Fruit fly (Drosophila melanogaster) whole organism, embryonic: ENCODE data around the gene Cyt-c1.

ENCODE experiments used
- Bdp1 ChIP-seq: fragments of 200-800 bp; sonication (Bioruptor generic); optimal IDR thresholded peaks from 3 replicates; lab custom pipeline; 2016; ENCODE audit warnings: missing biosample characterization, missing genetic modification characterization
- CG10431 ChIP-seq: fragments of 200-800 bp; sonication (Bioruptor generic); optimal IDR thresholded peaks from 3 replicates; lab custom pipeline; 2018; ENCODE audit warnings: missing biosample characterization, mild to moderate bottlenecking, missing genetic modification characterization
- CG12155 ChIP-seq: fragments of 200-800 bp; sonication (Bioruptor generic); optimal IDR thresholded peaks from 3 replicates; lab custom pipeline; 2016; ENCODE audit warnings: missing biosample characterization, missing genetic modification characterization
- CG12659 ChIP-seq: fragments of 200-800 bp; sonication (Bioruptor generic); optimal IDR thresholded peaks from 3 replicates; lab custom pipeline; 2017; ENCODE audit warnings: mild to moderate bottlenecking, missing biosample characterization, missing genetic modification reagents, missing genetic modification characterization
- CG16813 ChIP-seq: fragments of 200-800 bp; sonication (Bioruptor generic); IDR thresholded peaks from 3 replicates; pipeline ENCODE4 v1.3.6; 2022; ENCODE audit warnings: missing biosample characterization, missing genetic modification characterization; ENCODE audit not compliant: partially characterized antibody
- CG17361 ChIP-seq: fragments of 200-800 bp; sonication (Bioruptor generic); IDR thresholded peaks from 3 replicates; pipeline ENCODE4 v1.3.6; 2022; ENCODE audit warnings: missing biosample characterization, missing genetic modification characterization
- CG32532 ChIP-seq: fragments of 200-800 bp; sonication (Bioruptor generic); IDR thresholded peaks from 2 replicates; pipeline ENCODE4 v1.3.6; 2022; ENCODE audit warnings: missing biosample characterization, missing genetic modification characterization
- CG34422 ChIP-seq: fragments of 200-800 bp; sonication (Bioruptor generic); IDR thresholded peaks from 3 replicates; pipeline ENCODE4 v1.3.6; 2022; ENCODE audit warnings: missing biosample characterization, missing genetic modification characterization
- CG3726 ChIP-seq: fragments of 200-800 bp; sonication (Bioruptor generic); IDR thresholded peaks from 3 replicates; pipeline ENCODE4, ENCODE4 v1.3.6; 2022; ENCODE audit warnings: missing biosample characterization, missing genetic modification characterization
- CG3847 ChIP-seq: fragments of 200-800 bp; sonication (Bioruptor generic); IDR thresholded peaks from 2 replicates; pipeline ENCODE4 v1.3.6; 2022; ENCODE audit warnings: missing biosample characterization, missing genetic modification characterization
- CG7928 ChIP-seq: fragments of 200-800 bp; sonication (Bioruptor generic); optimal IDR thresholded peaks from 2 replicates; lab custom pipeline; 2017; ENCODE audit warnings: missing biosample characterization, mild to moderate bottlenecking, missing genetic modification characterization
- CG7963 ChIP-seq: fragments of 200-800 bp; sonication (Bioruptor generic); IDR thresholded peaks from 3 replicates; pipeline ENCODE4 v1.3.6; 2022; ENCODE audit warnings: missing biosample characterization, missing genetic modification characterization; ENCODE audit not compliant: partially characterized antibody
- CG8290 ChIP-seq, 3 experiments: fragments of 200-800 bp; sonication (Bioruptor generic); optimal IDR thresholded peaks; 2 replicates each; lab custom pipeline; 2016 to 2019; ENCODE audit warnings: missing biosample characterization in 3 of 3, missing genetic modification characterization in 3 of 3, mild to moderate bottlenecking in 2 of 3, moderate library complexity in 1 of 3
- CG8359 ChIP-seq: fragments of 200-800 bp; sonication (Bioruptor generic); optimal IDR thresholded peaks from 2 replicates; lab custom pipeline; 2017; ENCODE audit warnings: missing biosample characterization, mild to moderate bottlenecking, missing genetic modification characterization, borderline replicate concordance
- CG9797 ChIP-seq: fragments of 200-800 bp; sonication (Bioruptor generic); optimal IDR thresholded peaks from 3 replicates; lab custom pipeline; 2018; ENCODE audit warnings: missing biosample characterization, mild to moderate bottlenecking, missing genetic modification characterization
- CG9932 ChIP-seq: fragments of 200-800 bp; sonication (Bioruptor generic); IDR thresholded peaks from 2 replicates; pipeline ENCODE4 v1.3.6; 2022; ENCODE audit warnings: missing biosample characterization, missing genetic modification characterization
- Dref ChIP-seq: fragments of 200-800 bp; sonication (Bioruptor generic); IDR thresholded peaks from 2 replicates; pipeline ENCODE4 v1.3.6; 2022; ENCODE audit warnings: missing biosample characterization, missing genetic modification characterization
- Elba2 ChIP-seq: fragments of 200-800 bp; sonication (Bioruptor generic); optimal IDR thresholded peaks from 3 replicates; lab custom pipeline; 2016; ENCODE audit warnings: missing biosample characterization, missing genetic modification characterization
- Hr78 ChIP-seq, 2 experiments: fragments of 200-800 bp in 1 of 2; fragments of >200 bp in 1 of 2; sonication (Bioruptor generic) in 1 of 2; optimal IDR thresholded peaks; 2 replicates each; lab custom pipeline; 2017 to 2019; ENCODE audit warnings: missing biosample characterization in 2 of 2, missing genetic modification characterization in 2 of 2, mild to moderate bottlenecking in 1 of 2, moderate library complexity in 1 of 2
- Lpt ChIP-seq: fragments of >200 bp; optimal IDR thresholded peaks from 2 replicates; lab custom pipeline; 2018; ENCODE audit warnings: missing biosample characterization, missing genetic modification characterization
- MESR4 ChIP-seq: fragments of 200-800 bp; sonication (Bioruptor generic); optimal IDR thresholded peaks from 2 replicates; lab custom pipeline; 2018; ENCODE audit warnings: missing biosample characterization, mild to moderate bottlenecking, missing genetic modification characterization, moderate library complexity
- Meics ChIP-seq: fragments of 200-800 bp; sonication (Bioruptor generic); optimal IDR thresholded peaks from 2 replicates; lab custom pipeline; 2017; ENCODE audit warnings: missing biosample characterization, mild to moderate bottlenecking, missing genetic modification characterization
- Scr ChIP-seq: fragments of 200-800 bp; sonication (Bioruptor generic); IDR thresholded peaks from 2 replicates; pipeline ENCODE4 v1.3.6; 2022; ENCODE audit warnings: missing biosample characterization, missing genetic modification characterization; ENCODE audit not compliant: partially characterized antibody
- Usf ChIP-seq: fragments of 200-800 bp; sonication (Bioruptor generic); optimal IDR thresholded peaks from 2 replicates; lab custom pipeline; 2017; ENCODE audit warnings: missing genotype, missing biosample characterization, missing genetic modification characterization
- abd-A ChIP-seq: fragments of 200-800 bp; sonication (Bioruptor generic); optimal IDR thresholded peaks from 3 replicates; lab custom pipeline; 2019; ENCODE audit warnings: missing biosample characterization, mild to moderate bottlenecking, missing genetic modification characterization, moderate library complexity
- ara ChIP-seq: fragments of 200-800 bp; sonication (Bioruptor generic); IDR thresholded peaks from 2 replicates; pipeline ENCODE4 v1.3.6; 2022; ENCODE audit warnings: missing biosample characterization, missing genetic modification characterization
- ash1 ChIP-seq: fragments of 200-800 bp; sonication (Bioruptor generic); optimal IDR thresholded peaks from 2 replicates; lab custom pipeline; 2018; ENCODE audit warnings: missing biosample characterization, mild to moderate bottlenecking, missing genetic modification characterization
- cas ChIP-seq: fragments of 200-800 bp; sonication (Bioruptor generic); IDR thresholded peaks from 2 replicates; pipeline ENCODE4 v1.3.6; 2022; ENCODE audit warnings: missing biosample characterization, missing genetic modification characterization
- cg ChIP-seq: fragments of 200-800 bp; sonication (Bioruptor generic); optimal IDR thresholded peaks from 3 replicates; lab custom pipeline; 2019; ENCODE audit warnings: missing biosample characterization, mild to moderate bottlenecking, missing genetic modification characterization, moderate library complexity
- chinmo ChIP-seq: fragments of 200-800 bp; sonication (Bioruptor generic); IDR thresholded peaks from 4 replicates; pipeline ENCODE4 v1.3.6; 2022; ENCODE audit warnings: missing biosample characterization, missing genetic modification characterization; ENCODE audit not compliant: partially characterized antibody
- crp ChIP-seq, 2 experiments: fragments of 200-800 bp; sonication (Bioruptor generic); optimal IDR thresholded peaks; 2 replicates in 1 of 2; 3 replicates in 1 of 2; lab custom pipeline; 2017; ENCODE audit warnings: missing biosample characterization in 2 of 2, missing genetic modification characterization in 2 of 2, mild to moderate bottlenecking in 1 of 2, moderate library complexity in 1 of 2
- dpn ChIP-seq, 2 experiments: fragments of 200-800 bp; sonication (Bioruptor generic); optimal IDR thresholded peaks; 3 replicates each; lab custom pipeline; 2016; ENCODE audit warnings: missing biosample characterization in 2 of 2, missing genetic modification characterization in 2 of 2
- fd96Cb ChIP-seq: fragments of 200-800 bp; sonication (Bioruptor generic); optimal IDR thresholded peaks from 2 replicates; lab custom pipeline; 2018; ENCODE audit warnings: missing biosample characterization, mild to moderate bottlenecking, missing genetic modification characterization, moderate library complexity
- grn ChIP-seq: fragments of 200-800 bp; sonication (Bioruptor generic); optimal IDR thresholded peaks from 3 replicates; lab custom pipeline; 2017; ENCODE audit warnings: missing biosample characterization, missing genetic modification characterization
- hb ChIP-seq: fragments of 200-800 bp; sonication (Bioruptor generic); IDR thresholded peaks from 3 replicates; pipeline ENCODE4 v1.3.6; 2022; ENCODE audit warnings: missing biosample characterization, missing genetic modification characterization; ENCODE audit not compliant: partially characterized antibody
- inv ChIP-seq: fragments of 200-800 bp; sonication (Bioruptor generic); IDR thresholded peaks from 2 replicates; pipeline ENCODE4 v1.3.6; 2022; ENCODE audit warnings: missing biosample characterization, missing genetic modification characterization; ENCODE audit not compliant: partially characterized antibody
- jing ChIP-seq: fragments of 200-800 bp; sonication (Bioruptor generic); optimal IDR thresholded peaks from 2 replicates; lab custom pipeline; 2018; ENCODE audit warnings: missing biosample characterization, mild to moderate bottlenecking, missing genetic modification characterization
- lab ChIP-seq: fragments of 200-800 bp; sonication (Bioruptor generic); optimal IDR thresholded peaks from 3 replicates; lab custom pipeline; 2017; ENCODE audit warnings: missing biosample characterization, missing genetic modification characterization, mild to moderate bottlenecking, moderate library complexity, missing genetic modification reagents
- nau ChIP-seq: fragments of 200-800 bp; sonication (Bioruptor generic); optimal IDR thresholded peaks from 3 replicates; lab custom pipeline; 2017; ENCODE audit warnings: missing biosample characterization, mild to moderate bottlenecking, missing genetic modification characterization, missing genetic modification reagents
- pum ChIP-seq: fragments of 200-800 bp; sonication (Bioruptor generic); optimal IDR thresholded peaks from 2 replicates; lab custom pipeline; 2016; ENCODE audit warnings: missing biosample characterization, missing genetic modification characterization
- schlank ChIP-seq: fragments of 200-800 bp; sonication (Bioruptor generic); optimal IDR thresholded peaks from 2 replicates; lab custom pipeline; 2018; ENCODE audit warnings: missing biosample characterization, mild to moderate bottlenecking, missing genetic modification characterization
- tap ChIP-seq: fragments of 200-800 bp; optimal IDR thresholded peaks from 3 replicates; lab custom pipeline; 2019; ENCODE audit warnings: missing biosample characterization, mild to moderate bottlenecking, missing genetic modification characterization, moderate library complexity
- tgo ChIP-seq: fragments of 200-800 bp; sonication (Bioruptor generic); IDR thresholded peaks from 3 replicates; pipeline ENCODE4 v1.3.6; 2022; ENCODE audit warnings: missing biosample characterization, missing genetic modification characterization
- unc-4 ChIP-seq: fragments of 200-800 bp; sonication (Bioruptor generic); IDR thresholded peaks from 2 replicates; pipeline ENCODE4 v1.3.6; 2022; ENCODE audit warnings: missing biosample characterization, missing genetic modification characterization; ENCODE audit not compliant: partially characterized antibody
- unpg ChIP-seq: fragments of 200-800 bp; sonication (Bioruptor generic); optimal IDR thresholded peaks from 3 replicates; lab custom pipeline; 2018; ENCODE audit warnings: missing biosample characterization, mild to moderate bottlenecking, missing genetic modification characterization, moderate library complexity
- vnd ChIP-seq: fragments of 200-800 bp; sonication (Bioruptor generic); IDR thresholded peaks from 3 replicates; pipeline ENCODE4 v1.3.6; 2022; ENCODE audit warnings: missing biosample characterization, missing genetic modification characterization; ENCODE audit not compliant: partially characterized antibody

The Cyt-c1 gene

DNA sequence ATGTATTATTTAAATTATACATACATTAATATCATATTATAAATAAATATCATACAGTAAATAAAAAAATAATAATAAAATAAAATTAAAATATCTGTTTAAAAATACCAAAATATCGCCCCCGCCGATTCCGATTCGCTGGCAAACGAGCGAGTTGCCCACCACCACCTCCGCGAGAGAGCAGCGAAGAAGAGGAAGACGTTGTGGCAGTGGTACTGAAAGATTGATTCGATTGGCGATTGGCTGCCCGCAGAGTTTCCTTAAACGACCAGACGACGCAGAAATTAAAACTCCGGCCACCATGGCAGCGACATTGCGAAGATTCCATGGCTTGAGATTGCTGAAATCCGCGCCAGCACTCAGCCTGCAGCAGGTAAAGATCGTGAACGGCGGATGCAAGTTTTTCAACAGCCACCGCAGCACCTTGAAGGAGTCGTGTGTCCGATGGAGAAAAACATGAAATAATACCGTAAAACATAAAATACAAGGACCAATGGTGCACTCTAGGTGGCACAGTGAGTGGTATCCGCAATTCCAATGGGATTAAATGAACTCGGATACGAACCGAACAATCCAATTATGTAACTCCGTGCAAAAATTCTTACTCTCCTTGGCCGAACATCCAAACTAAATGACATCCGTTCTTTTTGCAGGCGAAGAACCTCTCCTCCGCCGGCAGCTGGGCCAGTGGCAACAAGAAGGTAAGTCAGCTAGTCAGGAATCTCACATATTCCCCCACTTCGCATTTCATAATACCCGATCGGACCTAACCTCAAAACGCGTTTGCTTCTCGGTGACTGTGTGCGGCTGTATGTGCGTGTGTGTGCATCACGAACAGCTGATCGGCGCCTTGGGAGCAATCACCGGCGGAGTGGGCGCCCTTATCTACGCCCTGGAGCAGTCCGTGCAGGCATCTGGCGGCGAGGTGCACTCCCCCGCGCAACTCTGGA, at the start of gene Cyt-c1 (continued):
- TF ChIP-seq vnd (peak; percentile 46; the same call in 1 of the 3 replicates), pum (GFP tag; lab: Kevin White, UChicago) (no peak), tap (tag; lab: Kevin White, UChicago) (no peak), CG32532 (peak; percentile 43; the same call in 1 of the 2 replicates), unpg (GFP tag; lab: Kevin White, UChicago) (no peak), Dref (GFP tag; lab: Robert Waterston, UW) (peak; percentile 53), CG16813 (GFP tag; lab: Robert Waterston, UW) (peak; percentile 58), schlank (tag; lab: Kevin White, UChicago) (no peak), chinmo (GFP tag; lab: Robert Waterston, UW) (no peak), CG9932 (peak; percentile 65), CG34422 (GFP tag; lab: Robert Waterston, UW) (peak; percentile 85; the same call in 2 of the 3 replicates), Scr (GFP tag; lab: Robert Waterston, UW) (peak; percentile 75), CG7928 (no peak), Elba2 (GFP tag; lab: Kevin White, UChicago) (peak; percentile 67), CG3847 (GFP tag; lab: Robert Waterston, UW) (0 out of 2 replicates have a peak, but pooled peaks have one; percentile 14), hb (GFP tag; lab: Robert Waterston, UW) (peak; percentile 17; the same call in 1 of the 3 replicates), MESR4 (GFP tag; lab: Kevin White, UChicago) (peak; percentile 70), Usf (no peak), inv (GFP tag; lab: Robert Waterston, UW) (peak; percentile 61; the same call in 1 of the 2 replicates), fd96Cb (tag; lab: Kevin White, UChicago) (no peak), CG9797 (GFP tag; lab: Kevin White, UChicago) (peak; percentile 16), CG7963 (GFP tag; lab: Robert Waterston, UW) (0 out of 3 replicates have a peak, but pooled peaks have one; percentile 45), ara (GFP tag; lab: Robert Waterston, UW) (no peak), unc-4 (GFP tag; lab: Robert Waterston, UW) (peak; percentile 50; the same call in 1 of the 2 replicates), CG3726 (GFP tag; lab: Robert Waterston, UW) (no peak), CG12155 (peak; percentile 98), CG12659 (no peak), Lpt (no peak), Meics (GFP tag; lab: Kevin White, UChicago) (no peak), crp (GFP tag; optimal IDR thresholded peaks at IDR 0.05; lab: Kevin White, UChicago) (peak in 1 of 2 experiments; percentile 80), tgo (GFP tag; lab: Robert Waterston, UW) (no peak), CG8359 (GFP tag; lab: Kevin White, UChicago) (no peak), dpn (GFP tag; optimal IDR thresholded peaks at IDR 0.05; lab: Kevin White, UChicago) (no peak), ash1 (no peak), lab (GFP tag; lab: Kevin White, UChicago) (peak; percentile 2), CG10431 (GFP tag; lab: Kevin White, UChicago) (peak; percentile 0), cg (GFP tag; lab: Kevin White, UChicago) (peak; percentile 75), Hr78 (GFP tag; optimal IDR thresholded peaks at IDR 0.05; lab: Kevin White, UChicago) (no peak), CG8290 (GFP tag; optimal IDR thresholded peaks at IDR 0.05; lab: Kevin White, UChicago) (no peak), CG8290 (tag; optimal IDR thresholded peaks at IDR 0.05; lab: Kevin White, UChicago) (no peak), grn (peak; percentile 23), CG17361 (GFP tag; lab: Robert Waterston, UW) (no peak), Bdp1 (no peak), cas (GFP tag; lab: Robert Waterston, UW) (no peak), nau (no peak), abd-A (tag; lab: Kevin White, UChicago) (no peak), jing (no peak)
